Fruit fly (Drosophila melanogaster) Kc167 (cell line): ENCODE results near the gene CG5162.

Experiments used
- Myc ChIP-seq: fragments of >200 bp; optimal IDR thresholded peaks from 2 replicates; lab custom pipeline; 2017; ENCODE audit warnings: missing external identifiers
- Sin3A ChIP-seq: fragments of >200 bp; optimal IDR thresholded peaks from 2 replicates; lab custom pipeline; 2018; ENCODE audit warnings: missing external identifiers
- h ChIP-seq: fragments of >200 bp; optimal IDR thresholded peaks from 3 replicates; lab custom pipeline; 2018; ENCODE audit warnings: missing external identifiers
- insv ChIP-seq: fragments of >200 bp; optimal IDR thresholded peaks from 3 replicates; lab custom pipeline; 2018; ENCODE audit warnings: missing external identifiers
- psq ChIP-seq: fragments of >200 bp; optimal IDR thresholded peaks from 2 replicates; lab custom pipeline; 2017; ENCODE audit warnings: missing external identifiers
- ttk ChIP-seq: sonication (Bioruptor generic); optimal IDR thresholded peaks from 2 replicates; lab custom pipeline; 2017; ENCODE audit warnings: missing external identifiers

DNA sequence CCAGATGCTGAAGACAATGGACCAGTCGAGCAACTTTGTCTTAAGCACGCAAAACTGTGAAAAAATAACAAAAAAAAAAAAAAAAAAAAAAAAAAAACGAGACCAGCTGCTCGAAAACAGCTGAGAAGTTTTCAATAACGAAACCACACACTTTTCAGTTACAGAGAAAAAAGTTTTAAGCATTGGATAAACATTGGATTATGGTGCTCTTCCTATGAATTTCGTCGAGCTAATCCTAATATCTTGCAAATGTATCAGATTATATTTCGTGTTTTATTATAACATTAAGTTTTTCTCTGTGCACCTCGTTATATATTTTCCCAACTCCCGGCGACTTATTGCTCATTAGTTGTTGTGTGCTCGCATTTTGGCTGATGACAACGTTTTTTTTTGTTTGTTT, 38.6 kb upstream of the CG5162 start:
- TF ChIP-seq Myc (no peak), psq (lab: Kevin White, UChicago) (no peak), h (lab: Kevin White, UChicago) (no peak), ttk (lab: Kevin White, UChicago) (no peak), insv (lab: Kevin White, UChicago) (no peak), Sin3A (lab: Kevin White, UChicago) (no peak)
